Worm (Caenorhabditis elegans) whole organism, L2 larva: ENCODE measurements around the gene ZK550.6.

Experiments
- C34F6.9 ChIP-seq: fragments of 150-350 bp; optimal IDR thresholded peaks from 2 replicates; lab custom pipeline; 2014; ENCODE audit warnings: missing biosample characterization, missing genetic modification characterization
- lin-39 ChIP-seq: fragments of 150-350 bp; optimal IDR thresholded peaks from 2 replicates; lab custom pipeline; 2014; ENCODE audit warnings: missing biosample characterization, missing genetic modification reagents, missing genetic modification characterization
- nhr-237 ChIP-seq: fragments of 150-350 bp; optimal IDR thresholded peaks from 2 replicates; lab custom pipeline; 2014; ENCODE audit warnings: missing biosample characterization, missing genetic modification characterization
- sma-9 ChIP-seq, 2 experiments: fragments of 150-350 bp in 1 of 2; sonication (generic microtip) in 1 of 2; optimal IDR thresholded peaks; 2 replicates each; lab custom pipeline; 2014 to 2016; ENCODE audit warnings: missing genetic modification characterization in 2 of 2, mild to moderate bottlenecking in 1 of 2, missing biosample characterization in 1 of 2, missing compliant biosample characterization in 1 of 2, missing genetic modification reagents in 1 of 2, moderate library complexity in 1 of 2
- unc-62 ChIP-seq: fragments of 150-350 bp; optimal IDR thresholded peaks from 2 replicates; lab custom pipeline; 2014; ENCODE audit warnings: missing biosample characterization, missing genetic modification reagents, missing genetic modification characterization
- ztf-11 ChIP-seq: sonication (generic microtip); optimal IDR thresholded peaks from 2 replicates; lab custom pipeline; 2017; ENCODE audit warnings: missing biosample characterization, missing genetic modification characterization

DNA sequence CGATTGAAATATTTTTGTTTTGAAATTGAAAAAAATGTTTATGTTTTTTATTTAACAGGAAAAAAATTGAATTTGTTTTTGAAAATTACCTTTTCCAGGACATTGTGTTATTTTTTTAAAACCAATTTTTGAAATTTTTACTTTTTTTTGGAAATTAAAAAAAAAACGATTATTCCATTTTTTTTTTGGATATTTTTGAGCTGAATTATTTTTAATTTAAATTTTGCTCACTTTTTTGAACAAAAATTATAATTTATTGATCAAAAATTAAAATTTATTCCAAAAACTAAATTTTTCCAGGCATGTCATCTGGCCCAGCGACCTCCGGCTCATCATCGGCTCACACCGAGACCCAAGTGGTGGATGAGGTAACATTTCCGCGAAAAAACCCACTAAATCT lies 7.3 kb downstream of the ZK550.6 start, which contains the start of gene gtf-2E1:
- TF ChIP-seq unc-62 (no peak), lin-39 (tag; lab: Kevin White, UChicago) (no peak), sma-9 (GFP tag; optimal IDR thresholded peaks at IDR 0.05; lab: Kevin White, UChicago) (no peak), sma-9 (tag; optimal IDR thresholded peaks at IDR 0.05; lab: Kevin White, UChicago) (no peak), ztf-11 (tag; lab: Kevin White, UChicago) (no peak), nhr-237 (tag; lab: Kevin White, UChicago) (no peak), C34F6.9 (tag; lab: Kevin White, UChicago) (no peak)
